Worm (Caenorhabditis elegans) whole organism, L3 larva: Measurements from ENCODE around the gene pfd-2.

Source experiments
- ZK546.5 ChIP-seq: sonication (generic microtip); optimal IDR thresholded peaks from 2 replicates; lab custom pipeline; 2017; ENCODE audit warnings: missing biosample characterization, missing genetic modification characterization
- aly-2 ChIP-seq: fragments of 150-350 bp; optimal IDR thresholded peaks from 2 replicates; lab custom pipeline; 2014; ENCODE audit warnings: missing biosample characterization, missing genetic modification characterization
- ama-1 ChIP-seq: fragments of 150-350 bp; optimal IDR thresholded peaks from 2 replicates; lab custom pipeline; 2018
- ceh-16 ChIP-seq: sonication (generic microtip); optimal IDR thresholded peaks from 2 replicates; lab custom pipeline; 2017; ENCODE audit warnings: missing biosample characterization, missing genetic modification characterization
- ceh-28 ChIP-seq: fragments of 150-350 bp; optimal IDR thresholded peaks from 2 replicates; lab custom pipeline; 2014; ENCODE audit warnings: missing biosample characterization, missing genetic modification reagents, missing genetic modification characterization
- ceh-82 ChIP-seq: fragments of 150-350 bp; optimal IDR thresholded peaks from 2 replicates; lab custom pipeline; 2014; ENCODE audit warnings: missing biosample characterization, missing genetic modification characterization
- daf-12 ChIP-seq: fragments of 150-350 bp; optimal IDR thresholded peaks from 2 replicates; lab custom pipeline; 2014; ENCODE audit warnings: missing biosample characterization, missing genetic modification reagents, missing genetic modification characterization
- egl-27 ChIP-seq: sonication (generic microtip); optimal IDR thresholded peaks from 4 replicates; lab custom pipeline; 2017; ENCODE audit warnings: missing biosample characterization, missing genetic modification reagents, missing genetic modification characterization
- egl-5 ChIP-seq: fragments of 150-350 bp; optimal IDR thresholded peaks from 2 replicates; lab custom pipeline; 2017; ENCODE audit warnings: missing biosample characterization, missing genetic modification reagents, missing genetic modification characterization, inconsistent platforms
- elt-1 ChIP-seq: fragments of 150-350 bp; optimal IDR thresholded peaks from 2 replicates; lab custom pipeline; 2014; ENCODE audit warnings: missing biosample characterization, missing genetic modification characterization
- elt-2 ChIP-seq: sonication (generic microtip); optimal IDR thresholded peaks from 2 replicates; lab custom pipeline; 2016; ENCODE audit warnings: missing genetic modification reagents, mild to moderate bottlenecking, missing genetic modification characterization, missing compliant biosample characterization
- elt-3 ChIP-seq, 3 experiments: fragments of 150-350 bp in 1 of 3; sonication (generic microtip) in 2 of 3; optimal IDR thresholded peaks; 2 replicates in 2 of 3; 4 replicates in 1 of 3; lab custom pipeline; 2014 to 2017; ENCODE audit warnings: missing biosample characterization in 3 of 3, missing genetic modification characterization in 3 of 3
- fkh-10 ChIP-seq: sonication (generic microtip); optimal IDR thresholded peaks from 2 replicates; lab custom pipeline; 2017; ENCODE audit warnings: missing biosample characterization, missing genetic modification reagents, missing genetic modification characterization
- fos-1 ChIP-seq: fragments of 150-350 bp; optimal IDR thresholded peaks from 2 replicates; lab custom pipeline; 2014; ENCODE audit warnings: missing biosample characterization, missing genetic modification characterization
- hmg-11 ChIP-seq: sonication (generic microtip); optimal IDR thresholded peaks from 2 replicates; lab custom pipeline; 2016; ENCODE audit warnings: missing genetic modification characterization, missing compliant biosample characterization
- jun-1 ChIP-seq: fragments of 150-350 bp; optimal IDR thresholded peaks from 2 replicates; lab custom pipeline; 2014; ENCODE audit warnings: missing biosample characterization, missing genetic modification reagents, missing genetic modification characterization
- lin-15B ChIP-seq: fragments of 150-350 bp; optimal IDR thresholded peaks from 2 replicates; lab custom pipeline; 2014; ENCODE audit warnings: missing biosample characterization, missing genetic modification characterization
- lsy-12 ChIP-seq: sonication (generic microtip); optimal IDR thresholded peaks from 2 replicates; lab custom pipeline; 2016; ENCODE audit warnings: mild to moderate bottlenecking, missing genetic modification characterization, missing compliant biosample characterization
- mdl-1 ChIP-seq: fragments of 150-350 bp; optimal IDR thresholded peaks from 2 replicates; lab custom pipeline; 2014; ENCODE audit warnings: missing biosample characterization, missing genetic modification characterization
- mml-1 ChIP-seq: fragments of 150-350 bp; sonication (generic microtip); optimal IDR thresholded peaks from 3 replicates; lab custom pipeline; 2014; ENCODE audit warnings: missing biosample characterization, missing genetic modification characterization
- nfya-1 ChIP-seq: sonication (generic microtip); optimal IDR thresholded peaks from 2 replicates; lab custom pipeline; 2017; ENCODE audit warnings: missing genetic modification characterization, mild to moderate bottlenecking, missing compliant biosample characterization, antibody characterized with exemption, moderate library complexity; ENCODE audit not compliant: insufficient read depth
- nhr-11 ChIP-seq: fragments of 150-350 bp; optimal IDR thresholded peaks from 2 replicates; lab custom pipeline; 2014; ENCODE audit warnings: missing biosample characterization, missing genetic modification characterization
- nhr-12 ChIP-seq: fragments of 150-350 bp; optimal IDR thresholded peaks from 2 replicates; lab custom pipeline; 2014; ENCODE audit warnings: missing biosample characterization, missing genetic modification characterization
- nhr-237 ChIP-seq: fragments of 150-350 bp; optimal IDR thresholded peaks from 2 replicates; lab custom pipeline; 2014; ENCODE audit warnings: missing biosample characterization, missing genetic modification characterization
- nhr-25 ChIP-seq: sonication (generic microtip); optimal IDR thresholded peaks from 2 replicates; lab custom pipeline; 2017; ENCODE audit warnings: missing biosample characterization, missing genetic modification characterization
- nhr-67 ChIP-seq: fragments of 150-350 bp; optimal IDR thresholded peaks from 2 replicates; lab custom pipeline; 2014; ENCODE audit warnings: missing biosample characterization, missing genetic modification characterization
- pha-4 ChIP-seq: fragments of 150-350 bp; optimal IDR thresholded peaks from 2 replicates; lab custom pipeline; 2014; ENCODE audit warnings: missing biosample characterization, missing genetic modification reagents, missing genetic modification characterization
- pqm-1 ChIP-seq: fragments of 150-350 bp; optimal IDR thresholded peaks from 2 replicates; lab custom pipeline; 2017; ENCODE audit warnings: missing biosample characterization, missing genetic modification characterization, inconsistent platforms
- sea-2 ChIP-seq: fragments of 150-350 bp; sonication (generic microtip); optimal IDR thresholded peaks from 4 replicates; lab custom pipeline; 2014; ENCODE audit warnings: missing biosample characterization, missing genetic modification reagents, missing genetic modification characterization
- skn-1 ChIP-seq: fragments of 150-350 bp; optimal IDR thresholded peaks from 2 replicates; lab custom pipeline; 2014; ENCODE audit warnings: missing biosample characterization, missing genetic modification characterization
- snpc-4 ChIP-seq: fragments of 150-350 bp; optimal IDR thresholded peaks from 2 replicates; lab custom pipeline; 2014; ENCODE audit warnings: missing biosample characterization, missing genetic modification characterization
- tbx-2 ChIP-seq: sonication (generic microtip); optimal IDR thresholded peaks from 2 replicates; lab custom pipeline; 2016; ENCODE audit warnings: mild to moderate bottlenecking, missing genetic modification characterization, missing compliant biosample characterization
- unc-39 ChIP-seq: sonication (generic microtip); optimal IDR thresholded peaks from 4 replicates; lab custom pipeline; 2017; ENCODE audit warnings: missing biosample characterization, missing genetic modification characterization

pfd-2 gene

DNA sequence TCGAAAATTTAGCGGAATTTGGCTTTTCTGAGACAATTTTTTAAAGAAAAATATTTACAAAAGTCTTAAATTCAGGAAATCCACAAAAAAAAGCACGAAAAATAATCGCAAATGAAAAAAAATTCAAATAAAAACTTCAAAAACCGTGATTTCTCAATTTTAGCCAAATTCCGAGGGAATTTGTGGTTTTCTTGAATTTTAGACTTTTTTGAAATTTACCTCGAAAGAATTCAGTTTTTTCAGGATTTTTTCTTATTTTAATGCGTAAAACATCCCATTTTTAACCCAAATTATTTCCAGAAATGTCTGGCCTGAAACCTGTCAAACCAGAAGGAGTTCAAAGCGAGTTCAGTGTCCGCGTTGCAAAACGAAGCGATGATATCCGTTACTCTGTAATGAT lies 25.2 kb upstream of the pfd-2 start, which contains the start of gene gtf-2F1:
Gene gtf-2F1, plus strand, starts transcription at position 301 of the 400 bp plus-strand sequence.
- TF ChIP-seq sea-2 (GFP tag; lab: Kevin White, UChicago) (no peak), egl-27 (tag; lab: Kevin White, UChicago) (no peak), lsy-12 (tag; lab: Kevin White, UChicago) (no peak), elt-3 (tag; optimal IDR thresholded peaks at IDR 0.05; lab: Kevin White, UChicago) (no peak), nhr-67 (tag; lab: Kevin White, UChicago) (no peak), unc-39 (tag; lab: Kevin White, UChicago) (no peak), hmg-11 (tag; lab: Kevin White, UChicago) (no peak), ceh-82 (tag; lab: Kevin White, UChicago) (no peak), pqm-1 (tag; lab: Kevin White, UChicago) (no peak), elt-1 (no peak)

- TF ChIP-seq nhr-237 (tag; lab: Kevin White, UChicago) = no peak
- TF ChIP-seq sea-2 (GFP tag; lab: Kevin White, UChicago) = no peak
- no peak for TF ChIP-seq jun-1 (tag; lab: Kevin White, UChicago)
- TF ChIP-seq nhr-11 = no peak
- TF ChIP-seq pqm-1 (tag; lab: Kevin White, UChicago) = no peak
- TF ChIP-seq elt-1 = no peak
- no peak for TF ChIP-seq egl-5 (tag; lab: Kevin White, UChicago)
These were observed 19.4 kb upstream of the pfd-2 start, which contains the start of gene Y52E8A.3 for ce11 chrII:4306921-4307630. Gene Y52E8A.3, minus strand, starts transcription at chrII:4306971.

DNA sequence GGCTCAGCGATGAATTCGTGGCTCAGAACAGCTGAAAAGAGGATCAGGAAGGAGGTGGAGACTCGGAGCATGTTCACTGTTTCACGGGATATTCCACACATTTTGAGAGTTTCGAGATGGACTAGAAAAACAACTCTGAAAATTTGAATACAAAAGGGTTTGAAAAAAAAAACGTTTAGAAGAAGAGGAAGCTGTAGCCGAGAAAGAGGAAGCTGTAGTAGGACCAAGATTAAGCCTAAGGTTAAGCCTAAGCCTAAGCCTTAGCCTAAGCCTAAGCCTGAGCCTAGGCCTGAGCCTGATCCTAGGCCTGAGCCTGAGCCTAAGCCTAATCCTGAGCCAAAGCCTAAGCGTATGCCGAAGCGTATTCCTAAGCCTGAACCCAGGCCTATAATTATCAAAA lies 14.4 kb upstream of the pfd-2 start, which contains the start of gene plep-1:
Gene plep-1, minus strand, starts transcription at position 101 of the 400 bp plus-strand sequence.
- TF ChIP-seq fos-1 (tag; lab: Kevin White, UChicago) (no peak), mdl-1 (tag; lab: Kevin White, UChicago) (no peak), nhr-237 (tag; lab: Kevin White, UChicago) (no peak), pqm-1 (tag; lab: Kevin White, UChicago) (no peak)
- TF ChIP-seq, all 47 proteins: peak for 0

DNA sequence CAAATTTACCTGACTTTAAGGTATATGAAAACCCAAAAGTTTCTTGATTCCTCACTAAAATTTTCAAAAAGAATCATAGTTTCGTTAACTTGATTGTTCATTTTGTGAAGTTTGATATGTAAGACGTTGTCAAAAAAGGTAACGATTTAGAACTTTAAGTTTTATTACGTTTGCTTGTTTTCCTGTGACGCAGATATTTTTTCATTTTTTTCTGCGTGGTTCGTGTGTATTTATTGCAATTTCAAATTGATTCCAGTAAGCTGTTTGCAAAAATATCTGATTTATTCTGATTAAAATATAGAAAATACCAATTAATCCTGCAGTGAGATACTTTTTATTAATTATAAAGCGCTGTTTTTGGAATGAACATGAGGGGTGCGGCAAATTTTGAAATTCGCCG lies 10.5 kb upstream of the pfd-2 start, which contains the start of gene srw-40:
Gene srw-40, minus strand, starts transcription at position 101 of the 400 bp plus-strand sequence.
- TF ChIP-seq ama-1 (lab: Kevin White, UChicago) = no peak
- no peak for TF ChIP-seq aly-2
- no peak for TF ChIP-seq mml-1 (tag; lab: Kevin White, UChicago)
- TF ChIP-seq nhr-12 (tag; lab: Kevin White, UChicago) = no peak
- TF ChIP-seq daf-12 (tag; lab: Kevin White, UChicago) = no peak
- no peak for TF ChIP-seq snpc-4 (tag; lab: Kevin White, UChicago)
- no peak for TF ChIP-seq ceh-16 (tag; lab: Kevin White, UChicago)

ce11 chrII:4319537-4320019 lies 6.9 kb upstream of the pfd-2 start, which contains the start of gene Y52E8A.6:
Gene Y52E8A.6, minus strand, starts transcription at chrII:4319969.
- no peak for TF ChIP-seq ZK546.5
- TF ChIP-seq tbx-2 (tag; lab: Kevin White, UChicago) = no peak
- TF ChIP-seq snpc-4 (tag; lab: Kevin White, UChicago) = no peak
- TF ChIP-seq fkh-10 = no peak
- TF ChIP-seq lsy-12 (tag; lab: Kevin White, UChicago) = no peak
- no peak for TF ChIP-seq ceh-16 (tag; lab: Kevin White, UChicago)
- no peak for TF ChIP-seq sea-2 (GFP tag; lab: Kevin White, UChicago)
- no peak for TF ChIP-seq skn-1

DNA sequence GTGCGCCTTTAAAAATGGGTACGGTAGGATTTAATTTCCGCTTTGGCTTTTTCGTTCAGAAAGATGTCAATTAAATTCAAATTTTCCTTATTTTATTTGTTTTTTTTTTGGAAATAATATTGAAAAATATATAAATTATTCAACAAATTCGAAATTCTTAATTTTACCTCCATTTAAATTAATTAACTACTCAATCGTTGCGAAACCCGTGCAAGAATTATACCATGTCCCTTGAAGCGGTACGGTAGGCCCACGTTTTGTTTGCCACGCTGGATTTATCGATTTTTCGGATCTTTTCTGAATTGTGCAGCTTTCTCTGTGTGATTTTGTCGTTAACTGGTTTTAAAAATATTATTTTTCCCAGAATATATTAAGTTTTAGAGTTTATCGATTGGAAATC lies 6.1 kb upstream of the pfd-2 start, which contains the start of gene Y52E8A.2:
Gene Y52E8A.2, plus strand, starts transcription at position 382 of the 400 bp plus-strand sequence.
- no peak for TF ChIP-seq mml-1 (tag; lab: Kevin White, UChicago)
- TF ChIP-seq lin-15B = no peak
- no peak for TF ChIP-seq nfya-1 (tag; lab: Kevin White, UChicago)
- TF ChIP-seq jun-1 (tag; lab: Kevin White, UChicago) = no peak
- TF ChIP-seq pha-4 = no peak
- TF ChIP-seq snpc-4 (tag; lab: Kevin White, UChicago) = no peak
- no peak for TF ChIP-seq unc-39 (tag; lab: Kevin White, UChicago)
- TF ChIP-seq ceh-28 (tag; lab: Kevin White, UChicago) = no peak
- TF ChIP-seq ceh-82 (tag; lab: Kevin White, UChicago) = no peak
- TF ChIP-seq sea-2 (GFP tag; lab: Kevin White, UChicago) = no peak
- no peak for TF ChIP-seq ZK546.5
- no peak for TF ChIP-seq elt-2 (tag; lab: Kevin White, UChicago)
- no peak for TF ChIP-seq hmg-11 (tag; lab: Kevin White, UChicago)
- TF ChIP-seq elt-1 = no peak
- no peak for TF ChIP-seq aly-2
- TF ChIP-seq nhr-25 (tag; lab: Kevin White, UChicago) = no peak
